Worm (Caenorhabditis elegans): Measurements from ENCODE around the gene pafo-1.

Gene pafo-1

DNA sequence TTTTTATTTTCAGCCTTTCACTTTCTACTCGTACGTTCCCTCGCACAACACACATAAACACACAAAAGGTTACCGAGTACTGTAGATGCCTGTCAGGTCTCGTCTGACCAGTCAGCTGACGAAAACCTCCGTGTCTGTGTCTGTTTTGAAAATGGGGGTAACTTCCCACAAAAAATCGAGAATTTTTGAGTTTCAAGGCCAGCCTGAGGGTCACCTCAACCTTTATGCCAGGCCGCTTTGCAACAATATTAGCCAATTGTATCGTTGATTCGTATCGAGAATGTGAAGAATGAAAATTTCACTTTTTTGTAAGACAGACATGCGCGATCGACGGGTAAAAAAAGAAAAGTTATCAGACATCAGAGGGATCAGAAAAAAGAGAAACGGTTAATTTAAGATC is 9.6 kb downstream of the pafo-1 start:
- no peak for TF ChIP-seq tbp1 (GFP tag; optimal IDR thresholded peaks at IDR 0.05)
- no peak for TF ChIP-seq dpff-1 (tag; optimal IDR thresholded peaks at IDR 0.05)
- no peak for TF ChIP-seq nfya-2 (GFP tag; IDR thresholded peaks at IDR 0.05)
- TF ChIP-seq cebp-2 (GFP tag; IDR thresholded peaks at IDR 0.05) = no peak
- TF ChIP-seq K11D2.4 (GFP tag; IDR thresholded peaks at IDR 0.05) = no peak
- no peak for TF ChIP-seq Y95B8A.8 (GFP tag; IDR thresholded peaks at IDR 0.05)
- no peak for TF ChIP-seq Y53G8AR.9 (GFP tag; conservative IDR thresholded peaks at IDR 0.05)
- no peak for TF ChIP-seq T07F8.4 (tag; optimal IDR thresholded peaks at IDR 0.05)
- no peak for TF ChIP-seq ekl-4 (GFP tag; IDR thresholded peaks at IDR 0.05)
- TF ChIP-seq efl-1 (GFP tag; optimal IDR thresholded peaks at IDR 0.05) = no peak
- TF ChIP-seq ztf-26 (tag; optimal IDR thresholded peaks at IDR 0.05) = peak; percentile 17
- TF ChIP-seq ceh-91 (GFP tag; IDR thresholded peaks at IDR 0.05) = no peak
- TF ChIP-seq akir-1 (GFP tag; optimal IDR thresholded peaks at IDR 0.05) = no peak
- peak; percentile 68 for TF ChIP-seq ceh-27 (GFP tag; optimal IDR thresholded peaks at IDR 0.05)
- no peak for TF ChIP-seq lir-1 (GFP tag; conservative IDR thresholded peaks at IDR 0.05)
- TF ChIP-seq C17E4.6 (GFP tag; IDR thresholded peaks at IDR 0.05) = no peak
- no peak for TF ChIP-seq aptf-3 (GFP tag; IDR thresholded peaks at IDR 0.05)
- TF ChIP-seq B0336.3 (GFP tag; IDR thresholded peaks at IDR 0.05) = no peak
- TF ChIP-seq ccch-3 (GFP tag; optimal IDR thresholded peaks at IDR 0.05) = no peak
- TF ChIP-seq rec-8 (tag; optimal IDR thresholded peaks at IDR 0.05) = no peak
- no peak for TF ChIP-seq lsy-27 (tag; optimal IDR thresholded peaks at IDR 0.05; ENCODE audit: borderline replicate concordance, insufficient read depth)
- peak; percentile 56 for TF ChIP-seq lin-40 (tag; optimal IDR thresholded peaks at IDR 0.05)
- TF ChIP-seq repo-1 (tag; optimal IDR thresholded peaks at IDR 0.05) = no peak

DNA sequence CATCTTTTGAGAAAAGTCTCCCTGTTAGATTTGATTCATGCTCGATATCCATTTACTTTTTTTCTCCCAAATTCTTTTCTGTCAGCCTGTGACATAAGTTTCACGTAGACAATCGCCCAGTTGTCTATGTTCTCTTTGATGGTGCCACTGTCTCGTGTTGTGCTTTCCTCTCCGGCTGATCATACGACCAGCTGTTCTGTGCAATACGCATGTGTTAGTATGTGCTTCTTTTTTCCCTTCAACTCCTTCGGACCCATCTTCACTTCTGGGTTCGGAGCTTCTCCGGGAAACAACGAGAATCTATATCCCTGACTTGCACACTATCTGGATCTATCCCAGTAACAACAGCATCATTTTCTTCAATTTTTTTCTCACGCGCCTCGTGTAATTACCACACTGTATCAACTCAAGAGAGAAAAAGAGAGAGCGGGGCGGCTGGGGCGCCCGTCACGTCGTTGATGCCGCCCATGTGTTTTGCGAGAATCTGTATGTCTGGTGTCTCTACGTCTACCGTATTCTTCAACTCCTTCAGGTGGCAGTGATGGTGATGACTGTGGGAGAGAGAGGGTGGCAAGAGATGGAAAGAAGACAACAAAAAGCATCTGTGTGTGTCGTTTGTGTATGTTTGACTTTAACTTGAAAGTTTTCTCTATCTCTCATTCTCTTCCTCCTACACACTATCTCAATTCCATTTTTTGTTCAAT is 10.5 kb downstream of the pafo-1 start:
- no peak for TF ChIP-seq athp-1 (tag; optimal IDR thresholded peaks at IDR 0.05)
- 0 out of 2 replicates have a peak, but pooled peaks have one; percentile 39 for TF ChIP-seq Y56A3A.18 (GFP tag; IDR thresholded peaks at IDR 0.05)
- no peak for TF ChIP-seq cebp-2 (GFP tag; IDR thresholded peaks at IDR 0.05)
- TF ChIP-seq lin-54 (GFP tag; optimal IDR thresholded peaks at IDR 0.05) = peak; percentile 8
- TF ChIP-seq Y67H2A.10 (GFP tag; conservative IDR thresholded peaks at IDR 0.05) = 0 out of 2 replicates have a peak, but pooled peaks have one; percentile 38
- TF ChIP-seq nhr-80 (tag; optimal IDR thresholded peaks at IDR 0.05) = peak; percentile 98
- no peak for TF ChIP-seq aptf-2 (GFP tag; conservative IDR thresholded peaks at IDR 0.05)
- TF ChIP-seq lsy-27 (tag; optimal IDR thresholded peaks at IDR 0.05; ENCODE audit: borderline replicate concordance, insufficient read depth) = no peak
- peak; percentile 22 for TF ChIP-seq tbp1 (GFP tag; optimal IDR thresholded peaks at IDR 0.05)
- TF ChIP-seq hmg-20 (GFP tag; IDR thresholded peaks at IDR 0.05) = no peak
- peak; percentile 48 for TF ChIP-seq die-1 (tag; optimal IDR thresholded peaks at IDR 0.05)
- TF ChIP-seq fkh-3 (tag; optimal IDR thresholded peaks at IDR 0.05) = no peak
- 0 out of 2 replicates have a peak, but pooled peaks have one; percentile 52 for TF ChIP-seq C06A6.2 (GFP tag; conservative IDR thresholded peaks at IDR 0.05)
- no peak for TF ChIP-seq T07F8.4 (tag; optimal IDR thresholded peaks at IDR 0.05)
- no peak for TF ChIP-seq rpc-1 (optimal IDR thresholded peaks at IDR 0.05)
- no peak for TF ChIP-seq rpc-1 (tag; optimal IDR thresholded peaks at IDR 0.05)
- TF ChIP-seq mel-28 (tag; optimal IDR thresholded peaks at IDR 0.05; ENCODE audit: borderline replicate concordance) = no peak
- no peak for TF ChIP-seq hlh-26 (GFP tag; conservative IDR thresholded peaks at IDR 0.05)
- TF ChIP-seq attf-5 (GFP tag; optimal IDR thresholded peaks at IDR 0.05) = peak; percentile 79
- no peak for TF ChIP-seq mes-4 (tag; optimal IDR thresholded peaks at IDR 0.05)
- TF ChIP-seq efl-1 (GFP tag; optimal IDR thresholded peaks at IDR 0.05) = no peak
- no peak for TF ChIP-seq lir-1 (GFP tag; conservative IDR thresholded peaks at IDR 0.05)
- peak; percentile 84 for TF ChIP-seq nhr-90 (tag; optimal IDR thresholded peaks at IDR 0.05)
- peak; percentile 85 for TF ChIP-seq F22D6.2 (tag; optimal IDR thresholded peaks at IDR 0.05)
- no peak for TF ChIP-seq attf-3 (GFP tag; conservative IDR thresholded peaks at IDR 0.05)
- peak; percentile 55 for TF ChIP-seq madf-10 (tag; optimal IDR thresholded peaks at IDR 0.05)
- no peak; the same call in 1 of the 2 replicates for TF ChIP-seq ekl-4 (GFP tag; IDR thresholded peaks at IDR 0.05)
- peak; percentile 52; the same call in 1 of the 2 replicates for TF ChIP-seq dox-1 (GFP tag; IDR thresholded peaks at IDR 0.05)
- no peak for TF ChIP-seq mcd-1 (GFP tag; IDR thresholded peaks at IDR 0.05)
- TF ChIP-seq sptf-2 (GFP tag; optimal IDR thresholded peaks at IDR 0.05) = no peak
- TF ChIP-seq rec-8 (tag; optimal IDR thresholded peaks at IDR 0.05) = no peak
